Worm (Caenorhabditis elegans) whole organism, midembryonic: ENCODE measurements around the gene F53B1.2.

ENCODE experiments used
- T22C8.4 ChIP-seq: fragments of 200-800 bp; sonication (Bioruptor generic); IDR thresholded peaks from 2 replicates; pipeline ENCODE4 v1.3.6; 2022; ENCODE audit warnings: missing genetic modification characterization, missing compliant biosample characterization
- med-1 ChIP-seq: sonication (generic microtip); optimal IDR thresholded peaks from 2 replicates; lab custom pipeline; 2017; ENCODE audit warnings: missing genetic modification characterization, mild to moderate bottlenecking, missing compliant biosample characterization, antibody characterized with exemption, missing genetic modification reagents; ENCODE audit not compliant: insufficient read depth
- ref-1 ChIP-seq: fragments of 200-800 bp; sonication (Bioruptor generic); conservative IDR thresholded peaks from 2 replicates; pipeline ENCODE4 v1.3.6; 2022; ENCODE audit warnings: missing genetic modification reagents, missing genetic modification characterization, missing compliant biosample characterization

DNA sequence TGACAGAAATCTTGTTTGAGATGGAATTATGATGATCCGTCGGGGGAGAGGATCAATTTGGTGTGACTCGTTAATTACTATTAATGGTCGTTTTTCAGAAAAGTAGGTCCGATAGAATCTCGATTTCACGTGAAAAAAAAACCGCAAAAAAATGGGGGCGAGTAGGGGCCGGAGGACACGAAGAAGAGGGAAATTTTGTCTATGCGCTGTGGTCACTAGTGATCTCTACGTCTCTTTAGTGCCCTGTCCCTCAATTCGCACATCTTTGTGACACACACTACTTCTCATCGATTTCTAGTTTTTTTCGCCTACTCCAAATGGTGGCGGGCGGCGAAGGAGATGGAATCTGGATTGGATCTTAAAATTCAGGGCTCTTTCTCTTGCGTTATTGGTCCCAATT is 31.8 kb downstream of the F53B1.2 start:
- TF ChIP-seq med-1 = no peak
- TF ChIP-seq ref-1 (GFP tag; lab: Robert Waterston, UW) = no peak
- no peak for TF ChIP-seq T22C8.4 (GFP tag; lab: Robert Waterston, UW)
